Fruit fly (Drosophila melanogaster) whole organism, embryonic: Measurements from ENCODE around the gene Abl.

Experiments
- ATbp ChIP-seq: fragments of 200-800 bp; sonication (Bioruptor generic); optimal IDR thresholded peaks from 2 replicates; lab custom pipeline; 2017; ENCODE audit warnings: missing biosample characterization, mild to moderate bottlenecking, missing genetic modification characterization, missing genetic modification reagents
- Antp ChIP-seq: fragments of 200-800 bp; sonication (Bioruptor generic); optimal IDR thresholded peaks from 3 replicates; lab custom pipeline; 2016; ENCODE audit warnings: missing biosample characterization, missing genetic modification characterization
- Asciz ChIP-seq: fragments of 200-800 bp; sonication (Bioruptor generic); optimal IDR thresholded peaks from 2 replicates; lab custom pipeline; 2017; ENCODE audit warnings: missing biosample characterization, mild to moderate bottlenecking, missing genetic modification characterization, missing genetic modification reagents
- C15 ChIP-seq: fragments of 200-800 bp; sonication (Bioruptor generic); IDR thresholded peaks from 3 replicates; pipeline ENCODE4 v1.3.6; 2022; ENCODE audit warnings: missing biosample characterization, missing genetic modification characterization
- CG1024 ChIP-seq: fragments of 200-800 bp; sonication (Bioruptor generic); IDR thresholded peaks from 2 replicates; pipeline ENCODE4 v1.3.6; 2022; ENCODE audit warnings: missing biosample characterization, missing genetic modification characterization
- CG11085 ChIP-seq: fragments of 200-800 bp; sonication (Bioruptor generic); IDR thresholded peaks from 2 replicates; pipeline ENCODE4 v1.3.6; 2022; ENCODE audit warnings: missing biosample characterization, missing genetic modification characterization
- CG11093 ChIP-seq: fragments of 200-800 bp; sonication (Bioruptor generic); IDR thresholded peaks from 3 replicates; pipeline ENCODE4 v1.3.6; 2022; ENCODE audit warnings: missing biosample characterization, missing genetic modification characterization
- CG11247 ChIP-seq: fragments of 200-800 bp; sonication (Bioruptor generic); IDR thresholded peaks from 2 replicates; pipeline ENCODE4 v1.3.6; 2022; ENCODE audit warnings: missing biosample characterization, missing genetic modification characterization
- CG11696 ChIP-seq: fragments of 200-800 bp; sonication (Bioruptor generic); IDR thresholded peaks from 2 replicates; pipeline ENCODE4 v1.3.6; 2022; ENCODE audit warnings: missing biosample characterization, missing genetic modification characterization
- CG12219 ChIP-seq: fragments of 200-800 bp; sonication (Bioruptor generic); optimal IDR thresholded peaks from 3 replicates; lab custom pipeline; 2018; ENCODE audit warnings: missing biosample characterization, mild to moderate bottlenecking, missing genetic modification characterization
- CG12769 ChIP-seq: fragments of 200-800 bp; sonication (Bioruptor generic); optimal IDR thresholded peaks from 2 replicates; lab custom pipeline; 2019; ENCODE audit warnings: missing biosample characterization, mild to moderate bottlenecking, missing genetic modification characterization, moderate library complexity
- CG13775 ChIP-seq: fragments of 200-800 bp; sonication (Bioruptor generic); optimal IDR thresholded peaks from 3 replicates; lab custom pipeline; 2017; ENCODE audit warnings: missing biosample characterization, mild to moderate bottlenecking, missing genetic modification characterization
- CG14050 ChIP-seq: fragments of 200-800 bp; sonication (Bioruptor generic); IDR thresholded peaks from 3 replicates; pipeline ENCODE4 v1.3.6; 2022; ENCODE audit warnings: missing biosample characterization, missing genetic modification characterization
- CG15011 ChIP-seq: fragments of 200-800 bp; sonication (Bioruptor generic); optimal IDR thresholded peaks from 3 replicates; lab custom pipeline; 2018; ENCODE audit warnings: missing biosample characterization, mild to moderate bottlenecking, missing genetic modification characterization
- CG18011 ChIP-seq: fragments of 200-800 bp; sonication (Bioruptor generic); optimal IDR thresholded peaks from 2 replicates; lab custom pipeline; 2017; ENCODE audit warnings: missing biosample characterization, missing genetic modification characterization, mild to moderate bottlenecking, moderate library complexity, missing genotype
- CG18764 ChIP-seq: fragments of 200-800 bp; sonication (Bioruptor generic); optimal IDR thresholded peaks from 3 replicates; lab custom pipeline; 2016; ENCODE audit warnings: missing biosample characterization, missing genetic modification characterization
- CG2129 ChIP-seq: fragments of 200-800 bp; sonication (Bioruptor generic); IDR thresholded peaks from 2 replicates; pipeline ENCODE4 v1.3.6; 2022; ENCODE audit warnings: missing biosample characterization, missing genetic modification characterization; ENCODE audit not compliant: partially characterized antibody
- CG2678 ChIP-seq: fragments of 200-800 bp; sonication (Bioruptor generic); optimal IDR thresholded peaks from 3 replicates; lab custom pipeline; 2019; ENCODE audit warnings: missing biosample characterization, mild to moderate bottlenecking, missing genetic modification characterization, moderate library complexity
- CG4424 ChIP-seq: fragments of 200-800 bp; sonication (Bioruptor generic); optimal IDR thresholded peaks from 3 replicates; lab custom pipeline; 2016; ENCODE audit warnings: missing biosample characterization, missing genetic modification characterization
- CG6854 ChIP-seq: fragments of 200-800 bp; sonication (Bioruptor generic); optimal IDR thresholded peaks from 3 replicates; lab custom pipeline; 2017; ENCODE audit warnings: missing biosample characterization, mild to moderate bottlenecking, missing genetic modification characterization
- CG7271 ChIP-seq: fragments of 200-800 bp; sonication (Bioruptor generic); optimal IDR thresholded peaks from 2 replicates; lab custom pipeline; 2018; ENCODE audit warnings: missing biosample characterization, mild to moderate bottlenecking, missing genetic modification characterization, moderate library complexity
- CG7786 ChIP-seq: fragments of 200-800 bp; sonication (Bioruptor generic); optimal IDR thresholded peaks from 2 replicates; lab custom pipeline; 2016; ENCODE audit warnings: missing biosample characterization, missing genetic modification characterization
- CG8478 ChIP-seq: fragments of >200 bp; optimal IDR thresholded peaks from 2 replicates; lab custom pipeline; 2018
- CG9727 ChIP-seq: fragments of 200-800 bp; sonication (Bioruptor generic); optimal IDR thresholded peaks from 3 replicates; lab custom pipeline; 2017; ENCODE audit warnings: missing biosample characterization, mild to moderate bottlenecking, missing genetic modification characterization
- Dp ChIP-seq: fragments of 200-800 bp; sonication (Bioruptor generic); optimal IDR thresholded peaks from 2 replicates; lab custom pipeline; 2018; ENCODE audit warnings: missing biosample characterization, mild to moderate bottlenecking, missing genetic modification characterization, moderate library complexity
- Fer1 ChIP-seq: fragments of 200-800 bp; sonication (Bioruptor generic); optimal IDR thresholded peaks from 2 replicates; lab custom pipeline; 2017; ENCODE audit warnings: missing biosample characterization, mild to moderate bottlenecking, missing genetic modification characterization
- HLH4C ChIP-seq: fragments of 200-800 bp; sonication (Bioruptor generic); IDR thresholded peaks from 3 replicates; pipeline ENCODE4 v1.3.6; 2022; ENCODE audit warnings: missing biosample characterization, missing genetic modification characterization; ENCODE audit not compliant: partially characterized antibody
- Hr3 ChIP-seq: fragments of 200-800 bp; sonication (Bioruptor generic); optimal IDR thresholded peaks from 3 replicates; lab custom pipeline; 2016; ENCODE audit warnings: missing biosample characterization, missing genetic modification characterization
- Jarid2 ChIP-seq: fragments of 200-800 bp; sonication (Bioruptor generic); optimal IDR thresholded peaks from 3 replicates; lab custom pipeline; 2017; ENCODE audit warnings: mild to moderate bottlenecking, missing biosample characterization, missing genetic modification reagents, missing genetic modification characterization
- Sox100B ChIP-seq: fragments of 200-800 bp; sonication (Bioruptor generic); optimal IDR thresholded peaks from 3 replicates; lab custom pipeline; 2018; ENCODE audit warnings: missing biosample characterization, mild to moderate bottlenecking, missing genetic modification characterization
- Sry-β ChIP-seq: fragments of 200-800 bp; sonication (Bioruptor generic); optimal IDR thresholded peaks from 2 replicates; lab custom pipeline; 2018; ENCODE audit warnings: missing biosample characterization, mild to moderate bottlenecking, missing genetic modification characterization, moderate library complexity
- Vsx1 ChIP-seq: fragments of 200-800 bp; sonication (Bioruptor generic); optimal IDR thresholded peaks from 2 replicates; lab custom pipeline; 2017; ENCODE audit warnings: missing biosample characterization, mild to moderate bottlenecking, missing genetic modification characterization, missing genetic modification reagents
- al ChIP-seq: fragments of 200-800 bp; sonication (Bioruptor generic); IDR thresholded peaks from 2 replicates; pipeline ENCODE4 v1.3.6; 2022; ENCODE audit warnings: missing biosample characterization, missing genetic modification characterization
- ems ChIP-seq: fragments of 200-800 bp; sonication (Bioruptor generic); optimal IDR thresholded peaks from 3 replicates; lab custom pipeline; 2016; ENCODE audit warnings: missing biosample characterization, missing genetic modification characterization
- exex ChIP-seq: fragments of 200-800 bp; sonication (Bioruptor generic); optimal IDR thresholded peaks from 4 replicates; lab custom pipeline; 2018; ENCODE audit warnings: missing biosample characterization, mild to moderate bottlenecking, missing genetic modification characterization, moderate library complexity
- gcm ChIP-seq: fragments of 200-800 bp; sonication (Bioruptor generic); optimal IDR thresholded peaks from 2 replicates; lab custom pipeline; 2019; ENCODE audit warnings: missing biosample characterization, mild to moderate bottlenecking, missing genetic modification characterization, moderate library complexity
- hth ChIP-seq: fragments of >200 bp; optimal IDR thresholded peaks from 2 replicates; lab custom pipeline; 2017; ENCODE audit warnings: inconsistent platforms
- ind ChIP-seq: fragments of 200-800 bp; sonication (Bioruptor generic); optimal IDR thresholded peaks from 3 replicates; lab custom pipeline; 2016; ENCODE audit warnings: missing biosample characterization, missing genetic modification characterization
- kay ChIP-seq: fragments of 200-800 bp; sonication (Bioruptor generic); optimal IDR thresholded peaks from 2 replicates; lab custom pipeline; 2016; ENCODE audit warnings: missing biosample characterization, missing genetic modification characterization
- maf-S ChIP-seq: fragments of 200-800 bp; sonication (Bioruptor generic); optimal IDR thresholded peaks from 2 replicates; lab custom pipeline; 2016; ENCODE audit warnings: missing biosample characterization, missing genetic modification characterization
- mld ChIP-seq: fragments of 200-800 bp; sonication (Bioruptor generic); IDR thresholded peaks from 3 replicates; pipeline ENCODE4 v1.3.6; 2022; ENCODE audit warnings: missing biosample characterization, missing genetic modification characterization; ENCODE audit not compliant: partially characterized antibody
- salm ChIP-seq: fragments of 200-800 bp; sonication (Bioruptor generic); optimal IDR thresholded peaks from 2 replicates; lab custom pipeline; 2018; ENCODE audit warnings: missing biosample characterization, mild to moderate bottlenecking, missing genetic modification characterization
- sim ChIP-seq: fragments of 200-800 bp; sonication (Bioruptor generic); IDR thresholded peaks from 2 replicates; pipeline ENCODE4 v1.3.6; 2022; ENCODE audit warnings: missing biosample characterization, missing genetic modification characterization
- ssp ChIP-seq: fragments of 200-800 bp; sonication (Bioruptor generic); IDR thresholded peaks from 2 replicates; pipeline ENCODE4 v1.3.6; 2022; ENCODE audit warnings: missing biosample characterization, missing genetic modification characterization
- stc ChIP-seq: fragments of 200-800 bp; sonication (Bioruptor generic); IDR thresholded peaks from 2 replicates; pipeline ENCODE4 v1.3.6; 2022; ENCODE audit warnings: missing biosample characterization, missing genetic modification characterization
- sug ChIP-seq: fragments of 200-800 bp; optimal IDR thresholded peaks from 2 replicates; lab custom pipeline; 2019; ENCODE audit warnings: missing biosample characterization, mild to moderate bottlenecking, missing genetic modification characterization, moderate library complexity
- tx ChIP-seq: fragments of 200-800 bp; sonication (Bioruptor generic); optimal IDR thresholded peaks from 2 replicates; lab custom pipeline; 2016; ENCODE audit warnings: missing biosample characterization, missing genetic modification characterization
- vnd ChIP-seq: fragments of 200-800 bp; sonication (Bioruptor generic); IDR thresholded peaks from 3 replicates; pipeline ENCODE4 v1.3.6; 2022; ENCODE audit warnings: missing biosample characterization, missing genetic modification characterization; ENCODE audit not compliant: partially characterized antibody
- zf30C ChIP-seq: fragments of 200-800 bp; sonication (Bioruptor generic); optimal IDR thresholded peaks from 3 replicates; lab custom pipeline; 2018; ENCODE audit warnings: missing biosample characterization, mild to moderate bottlenecking, missing genetic modification characterization

The Abl gene

DNA sequence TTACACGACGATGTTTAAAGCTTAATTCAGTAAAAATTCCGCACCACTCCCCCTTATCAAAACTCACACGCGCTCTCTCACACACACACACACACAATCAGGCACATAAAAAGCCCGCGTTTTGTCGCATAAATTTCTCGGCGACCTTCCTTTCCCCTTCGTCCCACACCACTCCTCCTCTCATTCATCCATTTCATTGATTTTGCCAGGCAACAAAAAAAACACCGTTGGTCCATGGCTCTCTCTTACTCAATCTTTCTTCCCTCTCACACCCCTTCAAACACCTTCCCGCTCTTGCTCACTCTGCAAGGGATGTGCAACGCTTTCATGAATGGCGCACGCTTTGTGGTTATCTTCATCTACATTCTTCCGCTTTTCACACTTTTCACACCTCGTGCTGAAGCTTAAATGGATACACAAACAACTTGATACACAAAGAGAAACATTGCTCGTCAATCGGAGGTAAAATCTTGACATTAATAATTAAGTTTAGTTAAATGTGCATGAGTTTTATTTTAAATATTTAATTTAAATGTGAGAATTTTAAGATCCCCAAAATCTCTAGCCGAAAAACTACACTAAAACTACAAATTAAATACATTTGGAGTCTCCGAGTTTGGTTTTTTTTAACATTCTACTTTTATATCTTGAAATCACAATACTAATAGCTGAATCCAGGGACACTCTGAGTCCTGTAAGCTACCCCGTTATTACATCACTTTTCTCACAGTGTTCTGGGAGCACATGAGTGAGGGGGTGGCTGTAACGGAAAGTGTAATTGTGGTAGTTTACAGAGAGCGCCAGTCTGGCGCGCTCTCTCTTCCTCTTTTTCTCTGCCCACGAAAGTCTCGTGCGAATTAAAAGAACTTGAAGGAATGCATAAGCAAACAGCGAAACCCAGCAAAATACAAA is 12.5 kb upstream of the Abl start (continued):
- TF ChIP-seq sim (peak; percentile 75), kay (GFP tag; lab: Kevin White, UChicago) (peak; percentile 86), Sox100B (GFP tag; lab: Kevin White, UChicago) (peak; percentile 99), Hr3 (GFP tag; lab: Kevin White, UChicago) (peak; percentile 96), CG2678 (peak; percentile 99), CG14050 (GFP tag; lab: Robert Waterston, UW) (peak; percentile 91), sug (tag; lab: Kevin White, UChicago) (peak; percentile 88), CG15011 (GFP tag; lab: Kevin White, UChicago) (peak; percentile 96), Fer1 (peak; percentile 97), ind (peak; percentile 98), ems (peak; percentile 93), ssp (GFP tag; lab: Robert Waterston, UW) (peak; percentile 89), CG6854 (GFP tag; lab: Kevin White, UChicago) (peak; percentile 95), maf-S (GFP tag; lab: Kevin White, UChicago) (peak; percentile 93), Antp (GFP tag; lab: Kevin White, UChicago) (peak; percentile 91), CG11247 (peak; percentile 89), salm (peak; percentile 95), CG18011 (peak; percentile 82), hth (no peak), CG12769 (tag; lab: Kevin White, UChicago) (peak; percentile 75), stc (GFP tag; lab: Robert Waterston, UW) (peak; percentile 91), Asciz (GFP tag; lab: Kevin White, UChicago) (peak; percentile 97), exex (peak; percentile 80), vnd (no peak), CG4424 (GFP tag; lab: Kevin White, UChicago) (peak; percentile 98), CG9727 (peak; percentile 98), Vsx1 (GFP tag; lab: Kevin White, UChicago) (peak; percentile 94), CG18764 (GFP tag; lab: Kevin White, UChicago) (peak; percentile 93), Sry-β (GFP tag; lab: Kevin White, UChicago) (peak; percentile 71), ATbp (GFP tag; lab: Kevin White, UChicago) (peak; percentile 98), CG12219 (GFP tag; lab: Kevin White, UChicago) (peak; percentile 91), mld (GFP tag; lab: Robert Waterston, UW) (0 out of 3 replicates have a peak, but pooled peaks have one; percentile 21), al (GFP tag; lab: Robert Waterston, UW) (peak; percentile 86), CG8478 (lab: Kevin White, UChicago) (no peak), C15 (GFP tag; lab: Robert Waterston, UW) (peak; percentile 90), gcm (GFP tag; lab: Kevin White, UChicago) (peak; percentile 96), CG11696 (peak; percentile 88), tx (GFP tag; lab: Kevin White, UChicago) (peak; percentile 84), Jarid2 (GFP tag; lab: Kevin White, UChicago) (peak; percentile 88), CG11093 (GFP tag; lab: Robert Waterston, UW) (peak; percentile 95), CG7271 (tag; lab: Kevin White, UChicago) (peak; percentile 73), CG1024 (peak; percentile 82), HLH4C (GFP tag; lab: Robert Waterston, UW) (no peak), CG13775 (peak; percentile 97), CG7786 (GFP tag; lab: Kevin White, UChicago) (peak; percentile 86), CG2129 (GFP tag; lab: Robert Waterston, UW) (no peak), zf30C (GFP tag; lab: Kevin White, UChicago) (peak; percentile 87), CG11085 (GFP tag; lab: Robert Waterston, UW) (peak; percentile 80), Dp (no peak)
